Fruit fly (Drosophila melanogaster) whole organism, wandering third instar larva: ENCODE measurements around the gene CG14422.

Experiments
- HLH106 ChIP-seq: fragments of 200-800 bp; optimal IDR thresholded peaks from 3 replicates; lab custom pipeline; 2019; ENCODE audit warnings: missing biosample characterization, mild to moderate bottlenecking, missing genetic modification characterization, moderate library complexity
- Jra ChIP-seq: sonication (Bioruptor generic); optimal IDR thresholded peaks from 2 replicates; lab custom pipeline; 2016; ENCODE audit warnings: missing biosample characterization, missing genetic modification characterization
- Myc ChIP-seq: fragments of >200 bp; optimal IDR thresholded peaks from 2 replicates; lab custom pipeline; 2017
- OdsH ChIP-seq: fragments of 200-800 bp; sonication (Bioruptor generic); optimal IDR thresholded peaks from 2 replicates; lab custom pipeline; 2016; ENCODE audit warnings: missing biosample characterization, mild to moderate bottlenecking, missing genetic modification characterization
- br ChIP-seq: fragments of 200-800 bp; sonication (Bioruptor generic); optimal IDR thresholded peaks from 2 replicates; lab custom pipeline; 2016; ENCODE audit warnings: missing biosample characterization, missing genetic modification characterization
- foxo ChIP-seq, 2 experiments: fragments of 200-800 bp; sonication (Bioruptor generic); optimal IDR thresholded peaks; 2 replicates in 1 of 2; 3 replicates in 1 of 2; lab custom pipeline; 2016 to 2017; ENCODE audit warnings: missing biosample characterization in 2 of 2, missing genetic modification characterization in 2 of 2
- h ChIP-seq: fragments of 200-800 bp; sonication (Bioruptor generic); optimal IDR thresholded peaks from 3 replicates; lab custom pipeline; 2016; ENCODE audit warnings: missing biosample characterization, mild to moderate bottlenecking, missing genetic modification characterization
- lola ChIP-seq: fragments of >200 bp; optimal IDR thresholded peaks from 2 replicates; lab custom pipeline; 2017; ENCODE audit warnings: missing biosample characterization, missing genetic modification characterization
- psq ChIP-seq: fragments of 200-800 bp; sonication (Bioruptor generic); optimal IDR thresholded peaks from 3 replicates; lab custom pipeline; 2017; ENCODE audit warnings: missing biosample characterization, mild to moderate bottlenecking, missing genetic modification characterization, moderate library complexity
- usp ChIP-seq: fragments of >200 bp; optimal IDR thresholded peaks from 2 replicates; lab custom pipeline; 2017; ENCODE audit warnings: missing biosample characterization, missing genetic modification characterization

DNA sequence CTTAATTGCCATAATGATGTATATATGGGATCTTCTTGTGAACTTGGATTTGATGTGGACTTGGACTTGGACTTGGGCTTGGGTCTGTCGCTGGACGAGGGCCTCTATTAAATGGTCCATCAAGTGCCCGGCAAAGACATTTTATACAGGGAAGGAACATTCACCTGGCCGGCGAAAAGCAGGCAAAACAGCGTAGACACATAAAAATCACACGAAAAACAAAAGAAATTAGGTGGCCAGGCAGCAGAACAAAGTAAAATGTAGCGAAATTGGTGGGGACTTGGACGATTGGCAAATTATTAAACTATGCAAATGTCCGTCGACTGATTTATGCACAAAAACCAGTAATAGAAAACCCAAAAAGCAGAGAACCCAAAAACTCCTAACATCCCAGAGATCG is 16.0 kb upstream of the CG14422 start, which contains the start of gene CG14424:
- TF ChIP-seq HLH106 (tag; lab: Kevin White, UChicago) (no peak), usp (GFP tag; lab: Kevin White, UChicago) (no peak), br (GFP tag; lab: Kevin White, UChicago) (no peak), Myc (lab: Kevin White, UChicago) (no peak), lola (no peak), OdsH (no peak), h (GFP tag; lab: Kevin White, UChicago) (no peak), psq (no peak), Jra (GFP tag; lab: Kevin White, UChicago) (no peak), foxo (GFP tag; optimal IDR thresholded peaks at IDR 0.05; lab: Kevin White, UChicago) (no peak)
